Worm (Caenorhabditis elegans) whole organism, L2 larva: Measurements from ENCODE around the gene F09E5.11.
A peak's percentile ranks its signal among the peaks of the same experiment; 100 is the strongest.

ENCODE experiments used
- C34F6.9 ChIP-seq: fragments of 150-350 bp; optimal IDR thresholded peaks from 2 replicates; lab custom pipeline; 2014; ENCODE audit warnings: missing biosample characterization, missing genetic modification characterization
- F13H6.1 ChIP-seq: sonication (generic microtip); optimal IDR thresholded peaks from 2 replicates; lab custom pipeline; 2016; ENCODE audit warnings: missing genetic modification characterization, missing compliant biosample characterization
- R02D3.7 ChIP-seq: fragments of 150-350 bp; optimal IDR thresholded peaks from 2 replicates; lab custom pipeline; 2014; ENCODE audit warnings: missing biosample characterization, missing genetic modification characterization
- Y55F3AM.14 ChIP-seq: fragments of 200-800 bp; sonication (Bioruptor generic); optimal IDR thresholded peaks from 2 replicates; lab custom pipeline; 2018; ENCODE audit warnings: mild to moderate bottlenecking, missing genetic modification characterization, missing compliant biosample characterization
- ZK546.5 ChIP-seq: sonication (generic microtip); optimal IDR thresholded peaks from 2 replicates; lab custom pipeline; 2017; ENCODE audit warnings: missing biosample characterization, missing genetic modification characterization
- alr-1 ChIP-seq: fragments of 150-350 bp; optimal IDR thresholded peaks from 2 replicates; lab custom pipeline; 2014; ENCODE audit warnings: missing biosample characterization, missing genetic modification characterization
- aly-2 ChIP-seq: fragments of 150-350 bp; optimal IDR thresholded peaks from 2 replicates; lab custom pipeline; 2014; ENCODE audit warnings: missing biosample characterization, missing genetic modification characterization
- ama-1 ChIP-seq: fragments of 150-350 bp; optimal IDR thresholded peaks from 2 replicates; lab custom pipeline; 2018; ENCODE audit warnings: inconsistent platforms
- blmp-1 ChIP-seq: sonication (generic microtip); optimal IDR thresholded peaks from 2 replicates; lab custom pipeline; 2017; ENCODE audit warnings: missing genetic modification characterization, mild to moderate bottlenecking, missing compliant biosample characterization, antibody characterized with exemption, moderate library complexity; ENCODE audit not compliant: insufficient read depth
- ceh-16 ChIP-seq: fragments of 150-350 bp; optimal IDR thresholded peaks from 2 replicates; lab custom pipeline; 2014; ENCODE audit warnings: missing biosample characterization, missing genetic modification characterization
- ceh-82 ChIP-seq: fragments of 150-350 bp; optimal IDR thresholded peaks from 2 replicates; lab custom pipeline; 2014; ENCODE audit warnings: missing biosample characterization, missing genetic modification characterization
- crh-2 ChIP-seq: sonication (generic microtip); optimal IDR thresholded peaks from 2 replicates; lab custom pipeline; 2017; ENCODE audit warnings: missing biosample characterization, missing genetic modification characterization
- dmd-4 ChIP-seq: sonication (generic microtip); optimal IDR thresholded peaks from 2 replicates; lab custom pipeline; 2017; ENCODE audit warnings: missing biosample characterization, missing genetic modification characterization
- egl-27 ChIP-seq: sonication (generic microtip); optimal IDR thresholded peaks from 3 replicates; lab custom pipeline; 2017; ENCODE audit warnings: missing biosample characterization, missing genetic modification reagents, missing genetic modification characterization
- elt-1 ChIP-seq: fragments of 150-350 bp; optimal IDR thresholded peaks from 2 replicates; lab custom pipeline; 2014; ENCODE audit warnings: missing biosample characterization, missing genetic modification characterization
- elt-3 ChIP-seq: sonication (generic microtip); optimal IDR thresholded peaks from 2 replicates; lab custom pipeline; 2017; ENCODE audit warnings: missing biosample characterization, missing genetic modification characterization
- fos-1 ChIP-seq: fragments of 150-350 bp; optimal IDR thresholded peaks from 2 replicates; lab custom pipeline; 2014; ENCODE audit warnings: missing biosample characterization, missing genetic modification characterization
- gmeb-1 ChIP-seq: fragments of 150-350 bp; optimal IDR thresholded peaks from 2 replicates; lab custom pipeline; 2014; ENCODE audit warnings: missing biosample characterization, missing genetic modification characterization
- lin-11 ChIP-seq: fragments of 150-350 bp; sonication (generic microtip); optimal IDR thresholded peaks from 2 replicates; lab custom pipeline; 2014; ENCODE audit warnings: missing biosample characterization, missing genetic modification characterization, inconsistent platforms, mixed read lengths
- lin-13 ChIP-seq: fragments of 150-350 bp; optimal IDR thresholded peaks from 2 replicates; lab custom pipeline; 2014; ENCODE audit warnings: missing biosample characterization, missing genetic modification reagents, missing genetic modification characterization
- lin-39 ChIP-seq: fragments of 150-350 bp; optimal IDR thresholded peaks from 2 replicates; lab custom pipeline; 2014; ENCODE audit warnings: missing biosample characterization, missing genetic modification reagents, missing genetic modification characterization
- lsy-2 ChIP-seq, 2 experiments: fragments of 150-350 bp in 1 of 2; sonication (generic microtip) in 1 of 2; optimal IDR thresholded peaks; 2 replicates each; lab custom pipeline; 2014 to 2017; ENCODE audit warnings: missing biosample characterization in 2 of 2, missing genetic modification characterization in 2 of 2
- mab-5 ChIP-seq: fragments of 150-350 bp; optimal IDR thresholded peaks from 2 replicates; lab custom pipeline; 2014; ENCODE audit warnings: missing biosample characterization, missing genetic modification characterization
- mbf-1 ChIP-seq: sonication (generic microtip); optimal IDR thresholded peaks from 2 replicates; lab custom pipeline; 2017; ENCODE audit warnings: missing biosample characterization, missing genetic modification characterization
- mdl-1 ChIP-seq, 2 experiments: fragments of 150-350 bp in 1 of 2; sonication (generic microtip) in 1 of 2; optimal IDR thresholded peaks; 2 replicates each; lab custom pipeline; 2017; ENCODE audit warnings: missing biosample characterization in 2 of 2, missing genetic modification characterization in 2 of 2
- nhr-10 ChIP-seq: sonication (generic microtip); optimal IDR thresholded peaks from 2 replicates; lab custom pipeline; 2017; ENCODE audit warnings: missing biosample characterization, missing genetic modification characterization
- nhr-11 ChIP-seq: fragments of 150-350 bp; optimal IDR thresholded peaks from 2 replicates; lab custom pipeline; 2014; ENCODE audit warnings: missing biosample characterization, missing genetic modification characterization
- nhr-12 ChIP-seq: fragments of 150-350 bp; optimal IDR thresholded peaks from 2 replicates; lab custom pipeline; 2014; ENCODE audit warnings: missing biosample characterization, missing genetic modification characterization
- nhr-129 ChIP-seq: fragments of 150-350 bp; optimal IDR thresholded peaks from 2 replicates; lab custom pipeline; 2014; ENCODE audit warnings: missing biosample characterization, missing genetic modification characterization
- nhr-21 ChIP-seq: fragments of 150-350 bp; optimal IDR thresholded peaks from 2 replicates; lab custom pipeline; 2014; ENCODE audit warnings: missing biosample characterization, missing genetic modification characterization
- nhr-23 ChIP-seq: fragments of 150-350 bp; optimal IDR thresholded peaks from 2 replicates; lab custom pipeline; 2014; ENCODE audit warnings: missing biosample characterization, missing genetic modification reagents, missing genetic modification characterization
- nhr-237 ChIP-seq: fragments of 150-350 bp; optimal IDR thresholded peaks from 2 replicates; lab custom pipeline; 2014; ENCODE audit warnings: missing biosample characterization, missing genetic modification characterization
- nhr-25 ChIP-seq: fragments of 150-350 bp; sonication (generic microtip); optimal IDR thresholded peaks from 3 replicates; lab custom pipeline; 2014; ENCODE audit warnings: missing biosample characterization, missing genetic modification characterization
- nhr-6 ChIP-seq: fragments of 150-350 bp; optimal IDR thresholded peaks from 2 replicates; lab custom pipeline; 2014; ENCODE audit warnings: missing biosample characterization, missing genetic modification characterization
- nhr-77 ChIP-seq: fragments of 150-350 bp; optimal IDR thresholded peaks from 2 replicates; lab custom pipeline; 2014; ENCODE audit warnings: missing biosample characterization, missing genetic modification characterization
- peb-1 ChIP-seq: fragments of 150-350 bp; optimal IDR thresholded peaks from 2 replicates; lab custom pipeline; 2014; ENCODE audit warnings: missing biosample characterization, missing genetic modification characterization
- sem-4 ChIP-seq: fragments of 150-350 bp; optimal IDR thresholded peaks from 2 replicates; lab custom pipeline; 2014; ENCODE audit warnings: missing biosample characterization, missing genetic modification reagents, missing genetic modification characterization
- skn-1 ChIP-seq: sonication (generic microtip); optimal IDR thresholded peaks from 2 replicates; lab custom pipeline; 2017; ENCODE audit warnings: missing biosample characterization, missing genetic modification characterization
- sma-3 ChIP-seq: sonication (generic microtip); optimal IDR thresholded peaks from 2 replicates; lab custom pipeline; 2016; ENCODE audit warnings: missing genetic modification reagents, missing genetic modification characterization, missing compliant biosample characterization
- sma-9 ChIP-seq, 2 experiments: fragments of 150-350 bp in 1 of 2; sonication (generic microtip) in 1 of 2; optimal IDR thresholded peaks; 2 replicates each; lab custom pipeline; 2014 to 2016; ENCODE audit warnings: missing genetic modification characterization in 2 of 2, mild to moderate bottlenecking in 1 of 2, missing biosample characterization in 1 of 2, missing compliant biosample characterization in 1 of 2, missing genetic modification reagents in 1 of 2, moderate library complexity in 1 of 2
- snpc-4 ChIP-seq: fragments of 150-350 bp; optimal IDR thresholded peaks from 2 replicates; lab custom pipeline; 2014; ENCODE audit warnings: missing biosample characterization, missing genetic modification characterization
- unc-39 ChIP-seq: fragments of 150-350 bp; optimal IDR thresholded peaks from 2 replicates; lab custom pipeline; 2014; ENCODE audit warnings: missing biosample characterization, missing genetic modification characterization
- unc-55 ChIP-seq: fragments of 150-350 bp; sonication (generic microtip); optimal IDR thresholded peaks from 3 replicates; lab custom pipeline; 2014; ENCODE audit warnings: missing biosample characterization, missing genetic modification reagents, missing genetic modification characterization
- unc-62 ChIP-seq: fragments of 150-350 bp; optimal IDR thresholded peaks from 2 replicates; lab custom pipeline; 2014; ENCODE audit warnings: missing biosample characterization, missing genetic modification reagents, missing genetic modification characterization
- zag-1 ChIP-seq: fragments of 150-350 bp; optimal IDR thresholded peaks from 2 replicates; lab custom pipeline; 2014; ENCODE audit warnings: missing biosample characterization, missing genetic modification characterization
- ztf-1 ChIP-seq: fragments of 200-800 bp; sonication (Bioruptor generic); conservative IDR thresholded peaks from 2 replicates; pipeline ENCODE4 v1.3.6; 2022; ENCODE audit warnings: missing genetic modification characterization, missing compliant biosample characterization
- ztf-11 ChIP-seq: sonication (generic microtip); optimal IDR thresholded peaks from 2 replicates; lab custom pipeline; 2017; ENCODE audit warnings: missing biosample characterization, missing genetic modification characterization
- ztf-4 ChIP-seq: fragments of 150-350 bp; optimal IDR thresholded peaks from 2 replicates; lab custom pipeline; 2014; ENCODE audit warnings: missing biosample characterization, missing genetic modification characterization

The F09E5.11 gene

ce11 chrII:5330206-5330686 is 27.7 kb downstream of the F09E5.11 start:
- TF ChIP-seq crh-2 (tag; lab: Kevin White, UChicago) (peak; percentile 87), ama-1 (peak; percentile 48), skn-1 (tag; lab: Kevin White, UChicago) (no peak), unc-62 (GFP tag; lab: Kevin White, UChicago) (peak; percentile 85), mbf-1 (tag; lab: Kevin White, UChicago) (no peak), R02D3.7 (no peak), F13H6.1 (tag; lab: Kevin White, UChicago) (peak; percentile 92), elt-3 (no peak), sem-4 (peak; percentile 83), nhr-129 (tag; lab: Kevin White, UChicago) (peak; percentile 90), lin-11 (tag; lab: Kevin White, UChicago) (no peak), nhr-11 (tag; lab: Kevin White, UChicago) (no peak), unc-55 (GFP tag; lab: Kevin White, UChicago) (peak; percentile 84), ZK546.5 (tag; lab: Kevin White, UChicago) (no peak), nhr-23 (tag; lab: Kevin White, UChicago) (no peak), aly-2 (tag; lab: Kevin White, UChicago) (no peak), gmeb-1 (tag; lab: Kevin White, UChicago) (peak; percentile 67), Y55F3AM.14 (GFP tag; lab: Kevin White, UChicago) (peak; percentile 77), ztf-1 (GFP tag; lab: Robert Waterston, UW) (no peak), lsy-2 (tag; optimal IDR thresholded peaks at IDR 0.05; lab: Kevin White, UChicago) (peak; percentile 12 to 87), nhr-12 (tag; lab: Kevin White, UChicago) (no peak), ztf-4 (tag; lab: Kevin White, UChicago) (peak; percentile 79), egl-27 (tag; lab: Kevin White, UChicago) (peak; percentile 89), alr-1 (no peak), ceh-82 (tag; lab: Kevin White, UChicago) (no peak), nhr-77 (tag; lab: Kevin White, UChicago) (peak; percentile 44), unc-39 (tag; lab: Kevin White, UChicago) (no peak), fos-1 (tag; lab: Kevin White, UChicago) (peak; percentile 94), nhr-10 (tag; lab: Kevin White, UChicago) (no peak), ztf-11 (tag; lab: Kevin White, UChicago) (no peak), ceh-16 (peak; percentile 34), nhr-21 (tag; lab: Kevin White, UChicago) (peak; percentile 92), elt-1 (tag; lab: Kevin White, UChicago) (peak; percentile 30), blmp-1 (tag; lab: Kevin White, UChicago) (peak; percentile 69), peb-1 (tag; lab: Kevin White, UChicago) (no peak), lin-39 (tag; lab: Kevin White, UChicago) (no peak), sma-9 (GFP tag; optimal IDR thresholded peaks at IDR 0.05; lab: Kevin White, UChicago) (peak; percentile 98), sma-9 (tag; optimal IDR thresholded peaks at IDR 0.05; lab: Kevin White, UChicago) (peak; percentile 82), nhr-237 (tag; lab: Kevin White, UChicago) (no peak), snpc-4 (tag; lab: Kevin White, UChicago) (peak; percentile 4), dmd-4 (tag; lab: Kevin White, UChicago) (no peak), C34F6.9 (tag; lab: Kevin White, UChicago) (peak; percentile 85), nhr-25 (tag; lab: Kevin White, UChicago) (peak; percentile 93), mdl-1 (tag; optimal IDR thresholded peaks at IDR 0.05; lab: Kevin White, UChicago) (peak; percentile 64 to 71), lin-13 (GFP tag; lab: Kevin White, UChicago) (peak; percentile 67), zag-1 (tag; lab: Kevin White, UChicago) (no peak), mab-5 (tag; lab: Kevin White, UChicago) (peak; percentile 39), sma-3 (peak; percentile 95), nhr-6 (peak; percentile 94)
- TF ChIP-seq, all 48 proteins: peak for 27
